Fruit fly (Drosophila melanogaster) whole organism, embryonic: Measurements from ENCODE around the gene CG14913.

Experiments used
- Blimp-1 ChIP-seq: fragments of 200-800 bp; sonication (Bioruptor generic); optimal IDR thresholded peaks from 3 replicates; lab custom pipeline; 2018; ENCODE audit warnings: missing biosample characterization, missing genetic modification characterization, mild to moderate bottlenecking, moderate library complexity, missing genetic modification reagents
- CG10654 ChIP-seq: fragments of 200-800 bp; sonication (Bioruptor generic); optimal IDR thresholded peaks from 2 replicates; lab custom pipeline; 2016; ENCODE audit warnings: missing biosample characterization, missing genetic modification characterization
- CG12659 ChIP-seq: fragments of 200-800 bp; sonication (Bioruptor generic); optimal IDR thresholded peaks from 3 replicates; lab custom pipeline; 2017; ENCODE audit warnings: mild to moderate bottlenecking, missing biosample characterization, missing genetic modification reagents, missing genetic modification characterization
- CG14667 ChIP-seq: fragments of 200-800 bp; sonication (Bioruptor generic); IDR thresholded peaks from 2 replicates; pipeline ENCODE4 v1.3.6; 2022; ENCODE audit warnings: missing biosample characterization, missing genetic modification characterization
- CG14710 ChIP-seq: fragments of 200-800 bp; sonication (Bioruptor generic); optimal IDR thresholded peaks from 3 replicates; lab custom pipeline; 2019; ENCODE audit warnings: missing biosample characterization, mild to moderate bottlenecking, missing genetic modification characterization, moderate library complexity
- CG1602 ChIP-seq: fragments of 200-800 bp; sonication (Bioruptor generic); optimal IDR thresholded peaks from 3 replicates; lab custom pipeline; 2016; ENCODE audit warnings: missing biosample characterization, missing genetic modification characterization
- CG17186 ChIP-seq: fragments of 200-800 bp; sonication (Bioruptor generic); optimal IDR thresholded peaks from 3 replicates; lab custom pipeline; 2017; ENCODE audit warnings: missing biosample characterization, missing genetic modification reagents, missing genetic modification characterization
- CG17361 ChIP-seq: fragments of 200-800 bp; sonication (Bioruptor generic); IDR thresholded peaks from 3 replicates; pipeline ENCODE4 v1.3.6; 2022; ENCODE audit warnings: missing biosample characterization, missing genetic modification characterization
- CG17568 ChIP-seq: fragments of 200-800 bp; sonication (Bioruptor generic); optimal IDR thresholded peaks from 2 replicates; lab custom pipeline; 2018; ENCODE audit warnings: missing biosample characterization, mild to moderate bottlenecking, missing genetic modification characterization, moderate library complexity
- CG17612 ChIP-seq: fragments of 200-800 bp; sonication (Bioruptor generic); IDR thresholded peaks from 2 replicates; pipeline ENCODE4 v1.3.6; 2022; ENCODE audit warnings: missing biosample characterization, missing genetic modification characterization
- CG18764 ChIP-seq: fragments of 200-800 bp; sonication (Bioruptor generic); optimal IDR thresholded peaks from 3 replicates; lab custom pipeline; 2016; ENCODE audit warnings: missing biosample characterization, missing genetic modification characterization
- CG30403 ChIP-seq: fragments of 200-800 bp; sonication (Bioruptor generic); optimal IDR thresholded peaks from 3 replicates; lab custom pipeline; 2016; ENCODE audit warnings: missing biosample characterization, missing genetic modification characterization
- CG3163 ChIP-seq: fragments of 200-800 bp; sonication (Bioruptor generic); optimal IDR thresholded peaks from 3 replicates; lab custom pipeline; 2016; ENCODE audit warnings: missing biosample characterization, missing genetic modification characterization
- CG4360 ChIP-seq: fragments of 200-800 bp; sonication (Bioruptor generic); IDR thresholded peaks from 2 replicates; pipeline ENCODE4 v1.3.6; 2022; ENCODE audit warnings: missing biosample characterization, missing genetic modification characterization
- CG5180 ChIP-seq: fragments of 200-800 bp; sonication (Bioruptor generic); optimal IDR thresholded peaks from 3 replicates; lab custom pipeline; 2017; ENCODE audit warnings: missing biosample characterization, missing genetic modification characterization, mild to moderate bottlenecking, moderate library complexity, missing genetic modification reagents
- CG5245 ChIP-seq: fragments of 200-800 bp; sonication (Bioruptor generic); optimal IDR thresholded peaks from 3 replicates; lab custom pipeline; 2016; ENCODE audit warnings: missing biosample characterization, missing genetic modification characterization
- CG6254 ChIP-seq: fragments of 200-800 bp; sonication (Bioruptor generic); optimal IDR thresholded peaks from 3 replicates; lab custom pipeline; 2017; ENCODE audit warnings: mild to moderate bottlenecking, missing biosample characterization, missing genetic modification reagents, missing genetic modification characterization
- CG8478 ChIP-seq: fragments of >200 bp; optimal IDR thresholded peaks from 2 replicates; lab custom pipeline; 2018
- CG9797 ChIP-seq: fragments of 200-800 bp; sonication (Bioruptor generic); optimal IDR thresholded peaks from 3 replicates; lab custom pipeline; 2018; ENCODE audit warnings: missing biosample characterization, mild to moderate bottlenecking, missing genetic modification characterization
- CTCF ChIP-seq: fragments of 200-800 bp; sonication (Bioruptor generic); optimal IDR thresholded peaks from 2 replicates; lab custom pipeline; 2017; ENCODE audit warnings: missing biosample characterization, mild to moderate bottlenecking, missing genetic modification characterization, moderate library complexity
- Ets65A ChIP-seq: fragments of 200-800 bp; sonication (Bioruptor generic); peaks from one replicate; lab custom pipeline; 2016; ENCODE audit warnings: missing biosample characterization, missing genetic modification characterization
- Ets97D ChIP-seq: fragments of 200-800 bp; sonication (Bioruptor generic); optimal IDR thresholded peaks from 3 replicates; lab custom pipeline; 2016; ENCODE audit warnings: missing biosample characterization, missing genetic modification characterization
- Fer1 ChIP-seq: fragments of 200-800 bp; sonication (Bioruptor generic); optimal IDR thresholded peaks from 2 replicates; lab custom pipeline; 2017; ENCODE audit warnings: missing biosample characterization, mild to moderate bottlenecking, missing genetic modification characterization
- Lhr ChIP-seq: fragments of 200-800 bp; sonication (Bioruptor generic); optimal IDR thresholded peaks from 3 replicates; lab custom pipeline; 2017; ENCODE audit warnings: mild to moderate bottlenecking, missing biosample characterization, missing genetic modification reagents, missing genetic modification characterization
- Med ChIP-seq: fragments of 200-800 bp; sonication (Bioruptor generic); peaks from one replicate; lab custom pipeline; 2016; ENCODE audit warnings: missing biosample characterization, missing genetic modification characterization, mild to moderate bottlenecking, inconsistent platforms, moderate library complexity
- Side ChIP-seq: fragments of 200-800 bp; sonication (Bioruptor generic); optimal IDR thresholded peaks from 2 replicates; lab custom pipeline; 2016; ENCODE audit warnings: missing biosample characterization, missing genetic modification characterization
- Sox102F ChIP-seq: fragments of 200-800 bp; sonication (Bioruptor generic); optimal IDR thresholded peaks from 2 replicates; lab custom pipeline; 2018; ENCODE audit warnings: missing biosample characterization, mild to moderate bottlenecking, missing genetic modification characterization, moderate library complexity
- Stat92E ChIP-seq, 3 experiments: fragments of >200 bp in 2 of 3; fragments of 200-800 bp in 1 of 3; sonication (Bioruptor generic) in 1 of 3; optimal IDR thresholded peaks; 2 replicates each; lab custom pipeline; 2017 to 2019; ENCODE audit warnings: missing biosample characterization in 3 of 3, missing genetic modification characterization in 3 of 3, mild to moderate bottlenecking in 1 of 3, moderate library complexity in 1 of 3
- Taf1 ChIP-seq: fragments of 200-800 bp; sonication (Bioruptor generic); IDR thresholded peaks from 2 replicates; pipeline ENCODE4 v1.3.6; 2022; ENCODE audit warnings: missing biosample characterization, missing genetic modification characterization
- YL-1 ChIP-seq: fragments of 200-800 bp; sonication (Bioruptor generic); optimal IDR thresholded peaks from 3 replicates; lab custom pipeline; 2017; ENCODE audit warnings: missing biosample characterization, mild to moderate bottlenecking, missing genetic modification characterization
- ac ChIP-seq: fragments of 200-800 bp; sonication (Bioruptor generic); optimal IDR thresholded peaks from 3 replicates; lab custom pipeline; 2017; ENCODE audit warnings: missing biosample characterization, mild to moderate bottlenecking, missing genetic modification characterization
- ci ChIP-seq: fragments of 200-800 bp; sonication (Bioruptor generic); IDR thresholded peaks from 3 replicates; pipeline ENCODE4 v1.3.6; 2022; ENCODE audit warnings: missing biosample characterization, missing genetic modification characterization
- cwo ChIP-seq: fragments of 200-800 bp; sonication (Bioruptor generic); optimal IDR thresholded peaks from 3 replicates; lab custom pipeline; 2017; ENCODE audit warnings: missing biosample characterization, missing genetic modification characterization, mild to moderate bottlenecking, moderate library complexity, missing genetic modification reagents
- eyg ChIP-seq: fragments of 200-800 bp; sonication (Bioruptor generic); optimal IDR thresholded peaks from 3 replicates; lab custom pipeline; 2016; ENCODE audit warnings: missing biosample characterization, missing genetic modification characterization
- gfzf ChIP-seq: fragments of 200-800 bp; sonication (Bioruptor generic); optimal IDR thresholded peaks from 2 replicates; lab custom pipeline; 2016; ENCODE audit warnings: missing biosample characterization, mild to moderate bottlenecking, missing genetic modification characterization, moderate library complexity
- hb ChIP-seq: fragments of 200-800 bp; sonication (Bioruptor generic); IDR thresholded peaks from 3 replicates; pipeline ENCODE4 v1.3.6; 2022; ENCODE audit warnings: missing biosample characterization, missing genetic modification characterization; ENCODE audit not compliant: partially characterized antibody
- hkb ChIP-seq, 2 experiments: fragments of 200-800 bp in 1 of 2; fragments of >200 bp in 1 of 2; sonication (Bioruptor generic) in 1 of 2; IDR thresholded peaks in 1 of 2; optimal IDR thresholded peaks in 1 of 2; 2 replicates each; pipeline versions ENCODE4 v1.3.6 to Lab custom; 2017 to 2022; ENCODE audit warnings: missing biosample characterization in 1 of 2, missing genetic modification characterization in 1 of 2
- kay ChIP-seq: fragments of 200-800 bp; sonication (Bioruptor generic); optimal IDR thresholded peaks from 2 replicates; lab custom pipeline; 2016; ENCODE audit warnings: missing biosample characterization, missing genetic modification characterization
- nerfin-1 ChIP-seq: fragments of 200-800 bp; sonication (Bioruptor generic); optimal IDR thresholded peaks from 3 replicates; lab custom pipeline; 2019; ENCODE audit warnings: missing biosample characterization, mild to moderate bottlenecking, missing genetic modification characterization, moderate library complexity
- nmo ChIP-seq: fragments of 200-800 bp; sonication (Bioruptor generic); optimal IDR thresholded peaks from 2 replicates; lab custom pipeline; 2018; ENCODE audit warnings: missing biosample characterization, mild to moderate bottlenecking, missing genetic modification characterization, moderate library complexity
- onecut ChIP-seq: fragments of 200-800 bp; sonication (Bioruptor generic); IDR thresholded peaks from 2 replicates; pipeline ENCODE4 v1.3.6; 2022; ENCODE audit warnings: missing biosample characterization, missing genetic modification characterization
- pb ChIP-seq: fragments of 200-800 bp; sonication (Bioruptor generic); optimal IDR thresholded peaks from 3 replicates; lab custom pipeline; 2016; ENCODE audit warnings: missing biosample characterization, missing genetic modification characterization
- repo ChIP-seq: fragments of 200-800 bp; sonication (Bioruptor generic); optimal IDR thresholded peaks from 2 replicates; lab custom pipeline; 2016; ENCODE audit warnings: missing biosample characterization, missing genetic modification characterization
- rib ChIP-seq: fragments of 200-800 bp; sonication (Bioruptor generic); IDR thresholded peaks from 2 replicates; pipeline ENCODE4 v1.3.6; 2022; ENCODE audit warnings: missing biosample characterization, missing genetic modification characterization
- so ChIP-seq: fragments of 200-800 bp; sonication (Bioruptor generic); IDR thresholded peaks from 3 replicates; pipeline ENCODE4 v1.3.6; 2022; ENCODE audit warnings: missing biosample characterization, missing genetic modification characterization
- trem ChIP-seq: fragments of 200-800 bp; optimal IDR thresholded peaks from 3 replicates; lab custom pipeline; 2019; ENCODE audit warnings: missing biosample characterization, mild to moderate bottlenecking, missing genetic modification characterization, moderate library complexity
- yki ChIP-seq: fragments of >200 bp; optimal IDR thresholded peaks from 3 replicates; lab custom pipeline; 2018

CG14913 gene

dm6 chr2L:10974638-10975037 lies 42.2 kb upstream of the CG14913 start:
- TF ChIP-seq CG14667 (GFP tag; lab: Robert Waterston, UW) (no peak), Lhr (GFP tag; lab: Kevin White, UChicago) (no peak), CG5180 (GFP tag; lab: Kevin White, UChicago) (no peak), Blimp-1 (GFP tag; lab: Kevin White, UChicago) (no peak), so (GFP tag; lab: Robert Waterston, UW) (no peak), Med (peak; percentile 53), hb (0 out of 3 replicates have a peak, but pooled peaks have one; percentile 54), hkb (optimal IDR thresholded peaks at IDR 0.05; lab: Kevin White, UChicago) (no peak), hkb (GFP tag; IDR thresholded peaks at IDR 0.05; lab: Robert Waterston, UW) (no peak), CG3163 (GFP tag; lab: Kevin White, UChicago) (no peak), CG1602 (GFP tag; lab: Kevin White, UChicago) (no peak), Side (GFP tag; lab: Kevin White, UChicago) (no peak), CG6254 (GFP tag; lab: Kevin White, UChicago) (no peak), CG17612 (GFP tag; lab: Robert Waterston, UW) (no peak), Ets65A (peak; percentile 59), rib (GFP tag; lab: Robert Waterston, UW) (0 out of 2 replicates have a peak, but pooled peaks have one; percentile 25), cwo (GFP tag; lab: Kevin White, UChicago) (no peak), CG5245 (GFP tag; lab: Kevin White, UChicago) (no peak), Sox102F (GFP tag; lab: Kevin White, UChicago) (no peak), Fer1 (GFP tag; lab: Kevin White, UChicago) (no peak), CG4360 (GFP tag; lab: Robert Waterston, UW) (no peak), CG12659 (GFP tag; lab: Kevin White, UChicago) (no peak), kay (GFP tag; lab: Kevin White, UChicago) (no peak), CG30403 (no peak)

- TF ChIP-seq CTCF (GFP tag; lab: Kevin White, UChicago) (no peak), gfzf (GFP tag; lab: Kevin White, UChicago) (peak; percentile 13), CG18764 (no peak), CG10654 (GFP tag; lab: Kevin White, UChicago) (no peak), eyg (GFP tag; lab: Kevin White, UChicago) (no peak), YL-1 (peak; percentile 34)
These were observed 41.6 kb upstream of the CG14913 start, which contains the start of gene abo for dm6 chr2L:10975193-10975592. Gene abo, minus strand, starts transcription at chr2L:10975293.

dm6 chr2L:10976046-10976863 lies 40.5 kb upstream of the CG14913 start, which contains the start of the genes ATPsynG and SCAR:
Gene ATPsynG, minus strand, starts transcription at chr2L:10976399.
Gene SCAR, plus strand, starts transcription at chr2L:10976772.
- TF ChIP-seq CG9797 (GFP tag; lab: Kevin White, UChicago) (peak; percentile 52), CG10654 (GFP tag; lab: Kevin White, UChicago) (no peak), CG17568 (no peak), nmo (GFP tag; lab: Kevin White, UChicago) (peak; percentile 32), CG17186 (GFP tag; lab: Kevin White, UChicago) (no peak), CG17361 (GFP tag; lab: Robert Waterston, UW) (peak; percentile 49; the same call in 2 of the 3 replicates), repo (GFP tag; lab: Kevin White, UChicago) (no peak), yki (lab: Kevin White, UChicago) (no peak), trem (tag; lab: Kevin White, UChicago) (peak; percentile 30), Taf1 (GFP tag; lab: Robert Waterston, UW) (no peak), ac (no peak), ci (GFP tag; lab: Robert Waterston, UW) (no peak), hb (no peak), CG8478 (no peak), Ets97D (GFP tag; lab: Kevin White, UChicago) (no peak), onecut (GFP tag; lab: Robert Waterston, UW) (peak; percentile 95), CG14710 (peak; percentile 47), nerfin-1 (tag; lab: Kevin White, UChicago) (no peak), Stat92E (GFP tag; optimal IDR thresholded peaks at IDR 0.05; lab: Kevin White, UChicago) (no peak), pb (no peak), rib (GFP tag; lab: Robert Waterston, UW) (no peak)
